Worm (Caenorhabditis elegans): Measurements from ENCODE around the gene F09F7.5.

DNA sequence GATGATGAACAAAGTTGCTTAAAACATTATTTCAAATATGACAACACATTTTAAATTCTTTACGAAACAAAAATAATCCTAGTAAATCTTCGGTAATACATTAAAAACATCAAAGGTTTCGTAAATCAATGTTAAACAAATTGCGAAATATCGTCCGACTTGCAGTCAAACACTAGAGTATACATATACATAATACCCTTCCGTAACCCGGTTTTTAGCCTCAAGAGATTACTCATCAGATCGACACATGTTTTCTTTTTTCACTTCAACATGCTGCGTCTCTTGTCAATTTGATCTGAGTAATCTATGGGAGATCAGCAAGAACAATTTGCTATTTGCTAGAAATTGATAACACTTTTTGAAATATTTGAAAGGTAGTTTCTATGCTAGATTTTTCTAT, 478 bp upstream of the F09F7.5 start:
- TF ChIP-seq ama-1 (optimal IDR thresholded peaks at IDR 0.05) = no peak
- TF ChIP-seq sea-1 (GFP tag; conservative IDR thresholded peaks at IDR 0.05) = no peak
- no peak for TF ChIP-seq tra-4 (tag; optimal IDR thresholded peaks at IDR 0.05)
- TF ChIP-seq hmg-4 (GFP tag; optimal IDR thresholded peaks at IDR 0.05) = no peak
- no peak for TF ChIP-seq B0310.2 (tag; optimal IDR thresholded peaks at IDR 0.05)
- TF ChIP-seq tbx-37 (GFP tag; conservative IDR thresholded peaks at IDR 0.05) = no peak
- TF ChIP-seq pes-1 (GFP tag; IDR thresholded peaks at IDR 0.05) = no peak
- no peak for TF ChIP-seq flt-1 (GFP tag; IDR thresholded peaks at IDR 0.05)
- TF ChIP-seq ceh-36 (tag; optimal IDR thresholded peaks at IDR 0.05) = no peak

Measured in whole organism, early embryonic.